Worm (Caenorhabditis elegans) whole organism, early embryonic: ENCODE data around the gene srx-54.

Source experiments
- B0310.2 ChIP-seq: sonication (generic microtip); optimal IDR thresholded peaks from 2 replicates; lab custom pipeline; 2016; ENCODE audit warnings: mild to moderate bottlenecking, missing genetic modification characterization, missing compliant biosample characterization
- F13C5.2 ChIP-seq: sonication (generic microtip); optimal IDR thresholded peaks from 2 replicates; lab custom pipeline; 2017; ENCODE audit warnings: mild to moderate bottlenecking, missing genetic modification characterization, inconsistent platforms, missing compliant biosample characterization
- aly-1 ChIP-seq: sonication (generic microtip); optimal IDR thresholded peaks from 2 replicates; lab custom pipeline; 2016; ENCODE audit warnings: missing genetic modification characterization, missing compliant biosample characterization
- ama-1 ChIP-seq: fragments of 150-350 bp; optimal IDR thresholded peaks from 2 replicates; lab custom pipeline; 2014
- ceh-13 ChIP-seq: fragments of 200-800 bp; sonication (Bioruptor generic); optimal IDR thresholded peaks from 2 replicates; lab custom pipeline; 2018; ENCODE audit warnings: mild to moderate bottlenecking, missing genetic modification characterization, missing compliant biosample characterization
- ceh-36 ChIP-seq: sonication (generic microtip); optimal IDR thresholded peaks from 2 replicates; lab custom pipeline; 2016; ENCODE audit warnings: missing genetic modification characterization, inconsistent platforms, missing compliant biosample characterization
- ets-7 ChIP-seq: sonication (generic microtip); optimal IDR thresholded peaks from 2 replicates; lab custom pipeline; 2016; ENCODE audit warnings: missing genotype, missing genetic modification characterization, missing compliant biosample characterization
- flt-1 ChIP-seq: fragments of 200-800 bp; sonication (Bioruptor generic); IDR thresholded peaks from 2 replicates; pipeline ENCODE4 v1.3.6; 2022; ENCODE audit warnings: missing genetic modification characterization, missing compliant biosample characterization
- hmbx-1 ChIP-seq: sonication (generic microtip); optimal IDR thresholded peaks from 2 replicates; lab custom pipeline; 2016; ENCODE audit warnings: mild to moderate bottlenecking, missing genetic modification characterization, missing compliant biosample characterization
- hmg-4 ChIP-seq: fragments of 200-800 bp; sonication (Bioruptor generic); optimal IDR thresholded peaks from 2 replicates; lab custom pipeline; 2018; ENCODE audit warnings: mild to moderate bottlenecking, missing genetic modification characterization, missing compliant biosample characterization
- hnd-1 ChIP-seq: sonication (generic microtip); optimal IDR thresholded peaks from 2 replicates; lab custom pipeline; 2016; ENCODE audit warnings: missing genetic modification characterization, missing compliant biosample characterization
- pes-1 ChIP-seq: fragments of 200-800 bp; sonication (Bioruptor generic); IDR thresholded peaks from 2 replicates; pipeline ENCODE4 v1.3.6; 2022; ENCODE audit warnings: missing genetic modification reagents, missing genetic modification characterization, missing compliant biosample characterization
- scrt-1 ChIP-seq: fragments of 200-800 bp; sonication (Bioruptor generic); IDR thresholded peaks from 2 replicates; pipeline ENCODE4 v1.3.6; 2022; ENCODE audit warnings: missing genetic modification characterization, missing compliant biosample characterization
- sea-1 ChIP-seq: fragments of 200-800 bp; sonication (Bioruptor generic); conservative IDR thresholded peaks from 2 replicates; pipeline ENCODE4 v1.3.6; 2022; ENCODE audit warnings: missing genetic modification characterization, missing compliant biosample characterization
- tbx-11 ChIP-seq: fragments of 200-800 bp; sonication (Bioruptor generic); IDR thresholded peaks from 2 replicates; pipeline ENCODE4 v1.3.6; 2022; ENCODE audit warnings: missing genetic modification characterization, missing compliant biosample characterization
- tbx-37 ChIP-seq: fragments of 200-800 bp; sonication (Bioruptor generic); conservative IDR thresholded peaks from 2 replicates; pipeline ENCODE4 v1.3.6; 2022; ENCODE audit warnings: missing genetic modification reagents, missing genetic modification characterization, missing compliant biosample characterization
- tra-4 ChIP-seq: sonication (generic microtip); optimal IDR thresholded peaks from 2 replicates; lab custom pipeline; 2017; ENCODE audit warnings: missing genetic modification characterization, missing compliant biosample characterization

Gene srx-54

ce11 chrV:16965655-16966054 is 9.4 kb upstream of the srx-54 start, which contains the start of gene efl-1:
Gene efl-1 (minus strand): TSS chrV:16965675.
- TF ChIP-seq hmg-4 (GFP tag; lab: Kevin White, UChicago) (no peak), F13C5.2 (tag; lab: Kevin White, UChicago) (peak; percentile 67)

ce11 chrV:16966636-16967035 is 8.4 kb upstream of the srx-54 start, which contains the start of gene fbxa-90:
Gene fbxa-90 (plus strand): TSS chrV:16966814.
- TF ChIP-seq ceh-13 (GFP tag; lab: Kevin White, UChicago): no peak
- TF ChIP-seq ama-1 (lab: Kevin White, UChicago): no peak
- TF ChIP-seq F13C5.2 (tag; lab: Kevin White, UChicago): no peak
- no peak for TF ChIP-seq flt-1 (GFP tag; lab: Robert Waterston, UW)

- TF ChIP-seq scrt-1 (GFP tag; lab: Robert Waterston, UW): no peak
Observed at ce11 chrV:16972134-16972533, 2.9 kb upstream of the srx-54 start, which contains the start of gene srh-119. Gene srh-119 (plus strand): TSS chrV:16972434.

ce11 chrV:16973338-16973737 is 1.7 kb upstream of the srx-54 start:
- TF ChIP-seq flt-1 (GFP tag; lab: Robert Waterston, UW) (no peak), tbx-11 (no peak), hnd-1 (tag; lab: Kevin White, UChicago) (no peak), ets-7 (no peak), tra-4 (tag; lab: Kevin White, UChicago) (no peak), aly-1 (no peak), hmbx-1 (tag; lab: Kevin White, UChicago) (no peak), sea-1 (GFP tag; lab: Robert Waterston, UW) (no peak), scrt-1 (GFP tag; lab: Robert Waterston, UW) (no peak), F13C5.2 (tag; lab: Kevin White, UChicago) (no peak), B0310.2 (tag; lab: Kevin White, UChicago) (no peak), ama-1 (lab: Kevin White, UChicago) (no peak), hmg-4 (GFP tag; lab: Kevin White, UChicago) (no peak)

ce11 chrV:16980368-16980767 is 5.3 kb downstream of the srx-54 start, which contains the start of gene srz-54:
Gene srz-54 (plus strand): TSS chrV:16980668.
- TF ChIP-seq B0310.2 (tag; lab: Kevin White, UChicago) (no peak), ets-7 (no peak), flt-1 (GFP tag; lab: Robert Waterston, UW) (no peak), ceh-36 (no peak), pes-1 (GFP tag; lab: Robert Waterston, UW) (no peak), tbx-11 (no peak), scrt-1 (GFP tag; lab: Robert Waterston, UW) (no peak), tra-4 (tag; lab: Kevin White, UChicago) (no peak)

- TF ChIP-seq ceh-36 (no peak), F13C5.2 (tag; lab: Kevin White, UChicago) (no peak), hmbx-1 (tag; lab: Kevin White, UChicago) (no peak), tbx-11 (no peak), B0310.2 (tag; lab: Kevin White, UChicago) (no peak), ceh-13 (GFP tag; lab: Kevin White, UChicago) (no peak), flt-1 (GFP tag; lab: Robert Waterston, UW) (no peak), pes-1 (GFP tag; lab: Robert Waterston, UW) (no peak), ama-1 (lab: Kevin White, UChicago) (no peak)
Observed at ce11 chrV:16987035-16987434, 12.0 kb downstream of the srx-54 start, which contains the start of gene Y102A5C.40. Gene Y102A5C.40 (minus strand): TSS chrV:16987135.

ce11 chrV:16987783-16988182 is 12.8 kb downstream of the srx-54 start:
- TF ChIP-seq pes-1 (GFP tag; lab: Robert Waterston, UW): no peak
- no peak for TF ChIP-seq hmg-4 (GFP tag; lab: Kevin White, UChicago)
- TF ChIP-seq ceh-13 (GFP tag; lab: Kevin White, UChicago): no peak
- no peak for TF ChIP-seq hmbx-1 (tag; lab: Kevin White, UChicago)
- TF ChIP-seq ama-1 (lab: Kevin White, UChicago): no peak
- TF ChIP-seq ets-7: no peak
- TF ChIP-seq sea-1 (GFP tag; lab: Robert Waterston, UW): no peak
- TF ChIP-seq hnd-1 (tag; lab: Kevin White, UChicago): no peak
- no peak for TF ChIP-seq tra-4 (tag; lab: Kevin White, UChicago)
- no peak for TF ChIP-seq tbx-37 (GFP tag; lab: Robert Waterston, UW)
- no peak for TF ChIP-seq B0310.2 (tag; lab: Kevin White, UChicago)
- TF ChIP-seq tbx-11: no peak
- no peak for TF ChIP-seq flt-1 (GFP tag; lab: Robert Waterston, UW)
- no peak for TF ChIP-seq scrt-1 (GFP tag; lab: Robert Waterston, UW)
- TF ChIP-seq aly-1: no peak
- TF ChIP-seq F13C5.2 (tag; lab: Kevin White, UChicago): no peak
- no peak for TF ChIP-seq ceh-36

ce11 chrV:16988614-16989013 is 13.6 kb downstream of the srx-54 start, which contains the start of gene Y102A5C.27:
Gene Y102A5C.27 (minus strand): TSS chrV:16988714.
- TF ChIP-seq sea-1 (GFP tag; lab: Robert Waterston, UW) (no peak), tra-4 (tag; lab: Kevin White, UChicago) (no peak), ceh-36 (no peak), ceh-13 (GFP tag; lab: Kevin White, UChicago) (no peak), hnd-1 (tag; lab: Kevin White, UChicago) (no peak), scrt-1 (GFP tag; lab: Robert Waterston, UW) (no peak), hmbx-1 (tag; lab: Kevin White, UChicago) (no peak), aly-1 (no peak), pes-1 (GFP tag; lab: Robert Waterston, UW) (no peak)
